Fruit fly (Drosophila melanogaster): Measurements from ENCODE around the gene CG17141.

Gene CG17141

DNA sequence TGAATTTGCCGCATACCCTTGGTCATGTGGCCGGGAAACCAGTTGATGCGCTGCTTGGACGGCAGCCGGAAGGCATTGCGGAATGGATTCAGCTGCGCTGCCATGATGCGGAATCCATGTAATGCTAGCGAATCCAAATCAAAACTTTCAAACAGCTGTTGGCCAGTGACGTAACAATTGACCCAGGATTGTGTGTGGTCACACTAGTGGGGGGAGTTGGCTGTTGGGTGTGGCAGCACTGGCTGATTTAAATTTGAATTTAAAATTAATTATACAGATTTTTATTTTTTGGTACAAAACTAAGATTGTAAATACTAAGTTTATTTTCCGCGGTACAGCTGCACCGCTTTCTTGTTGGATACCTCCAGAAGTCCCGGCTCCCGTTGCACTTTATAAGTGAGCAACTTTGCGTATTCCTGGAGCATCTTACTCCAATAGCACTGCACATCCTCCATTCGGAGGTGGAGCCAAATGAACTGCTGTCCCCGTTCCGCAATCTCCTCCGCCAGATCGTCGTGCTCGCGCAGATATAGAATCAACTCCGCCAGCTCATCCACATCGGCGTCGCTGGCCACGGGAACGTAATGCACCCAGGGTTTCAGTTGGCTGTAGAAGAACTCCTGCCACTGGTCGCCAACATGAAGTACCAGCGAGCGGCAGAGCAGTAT lies at the start of gene CG17141 (continued):
- no peak for TF ChIP-seq CG3838 (GFP tag; optimal IDR thresholded peaks at IDR 0.05)
- peak; percentile 71 to 96 for TF ChIP-seq crp (GFP tag; optimal IDR thresholded peaks at IDR 0.05)
- TF ChIP-seq CG14441 (GFP tag; IDR thresholded peaks at IDR 0.05), result no peak
- TF ChIP-seq MTF-1 (GFP tag; optimal IDR thresholded peaks at IDR 0.05; ENCODE audit: borderline replicate concordance), result no peak
- no peak for TF ChIP-seq CG4404 (GFP tag; IDR thresholded peaks at IDR 0.05)
- no peak for TF ChIP-seq grn (GFP tag; optimal IDR thresholded peaks at IDR 0.05)
- no peak for TF ChIP-seq CG10366 (GFP tag; IDR thresholded peaks at IDR 0.05)
- TF ChIP-seq CG8290 (GFP tag; optimal IDR thresholded peaks at IDR 0.05), result no peak
- no peak for TF ChIP-seq CG8290 (tag; optimal IDR thresholded peaks at IDR 0.05)
- TF ChIP-seq Awh (GFP tag; IDR thresholded peaks at IDR 0.05), result no peak
- no peak for TF ChIP-seq Fer1 (GFP tag; optimal IDR thresholded peaks at IDR 0.05)
- TF ChIP-seq eyg (GFP tag; optimal IDR thresholded peaks at IDR 0.05), result no peak
- TF ChIP-seq bbx (GFP tag; IDR thresholded peaks at IDR 0.05; ENCODE audit: partially characterized antibody), result 0 out of 2 replicates have a peak, but pooled peaks have one; percentile 28
- TF ChIP-seq tin (GFP tag; optimal IDR thresholded peaks at IDR 0.05), result no peak
- no peak for TF ChIP-seq nerfin-2 (GFP tag; IDR thresholded peaks at IDR 0.05; ENCODE audit: partially characterized antibody)
- no peak for TF ChIP-seq emc (GFP tag; optimal IDR thresholded peaks at IDR 0.05)
- TF ChIP-seq NfI (GFP tag; optimal IDR thresholded peaks at IDR 0.05), result no peak
- no peak for TF ChIP-seq CG17912 (GFP tag; optimal IDR thresholded peaks at IDR 0.05)
- TF ChIP-seq run (tag; optimal IDR thresholded peaks at IDR 0.05), result no peak
- TF ChIP-seq CG1602 (GFP tag; optimal IDR thresholded peaks at IDR 0.05), result no peak
- TF ChIP-seq CG13894 (tag; optimal IDR thresholded peaks at IDR 0.05), result no peak
- no peak for TF ChIP-seq Sox100B (GFP tag; optimal IDR thresholded peaks at IDR 0.05)
- TF ChIP-seq CG12236 (GFP tag; optimal IDR thresholded peaks at IDR 0.05), result no peak
- no peak for TF ChIP-seq CG10959 (GFP tag; IDR thresholded peaks at IDR 0.05)
- no peak for TF ChIP-seq cato (GFP tag; optimal IDR thresholded peaks at IDR 0.05; ENCODE audit: borderline replicate concordance)
- no peak for TF ChIP-seq CG12299 (tag; optimal IDR thresholded peaks at IDR 0.05)
- TF ChIP-seq fd64A (GFP tag; optimal IDR thresholded peaks at IDR 0.05), result no peak
- no peak for TF ChIP-seq gt (GFP tag; IDR thresholded peaks at IDR 0.05)
- no peak for TF ChIP-seq CG31388 (GFP tag; optimal IDR thresholded peaks at IDR 0.05)
- TF ChIP-seq so (GFP tag; IDR thresholded peaks at IDR 0.05), result no peak
- no peak for TF ChIP-seq Neu2 (GFP tag; optimal IDR thresholded peaks at IDR 0.05; ENCODE audit: borderline replicate concordance)
- TF ChIP-seq CG11695 (GFP tag; IDR thresholded peaks at IDR 0.05), result 0 out of 3 replicates have a peak, but pooled peaks have one; percentile 13
- TF ChIP-seq CG6854 (GFP tag; optimal IDR thresholded peaks at IDR 0.05), result no peak
- TF ChIP-seq Stat92E (GFP tag; optimal IDR thresholded peaks at IDR 0.05), result no peak
- no peak for TF ChIP-seq al (GFP tag; IDR thresholded peaks at IDR 0.05)
- no peak for TF ChIP-seq ro (GFP tag; IDR thresholded peaks at IDR 0.05)
- TF ChIP-seq sim (GFP tag; IDR thresholded peaks at IDR 0.05), result no peak
- no peak for TF ChIP-seq CG3407 (GFP tag; optimal IDR thresholded peaks at IDR 0.05)
- TF ChIP-seq ato (GFP tag; IDR thresholded peaks at IDR 0.05; ENCODE audit: partially characterized antibody), result peak; percentile 61
- peak; percentile 47 for TF ChIP-seq unc-4 (GFP tag; IDR thresholded peaks at IDR 0.05; ENCODE audit: partially characterized antibody)
- peak; percentile 41 for TF ChIP-seq CG7987 (GFP tag; optimal IDR thresholded peaks at IDR 0.05)
- TF ChIP-seq Oli (tag; optimal IDR thresholded peaks at IDR 0.05), result no peak
- no peak for TF ChIP-seq CG14965 (GFP tag; optimal IDR thresholded peaks at IDR 0.05; ENCODE audit: borderline replicate concordance)
- peak; percentile 52 for TF ChIP-seq CG9797 (GFP tag; optimal IDR thresholded peaks at IDR 0.05)
- TF ChIP-seq gce (GFP tag; IDR thresholded peaks at IDR 0.05), result no peak
- no peak for TF ChIP-seq CG14050 (GFP tag; IDR thresholded peaks at IDR 0.05)
- no peak for TF ChIP-seq CG4820 (GFP tag; optimal IDR thresholded peaks at IDR 0.05)
- TF ChIP-seq slou (GFP tag; optimal IDR thresholded peaks at IDR 0.05), result no peak
- no peak for TF ChIP-seq CkIIα-i1 (GFP tag; IDR thresholded peaks at IDR 0.05)
- TF ChIP-seq caup (GFP tag; optimal IDR thresholded peaks at IDR 0.05; ENCODE audit: severe bottlenecking), result no peak
